Worm (Caenorhabditis elegans) whole organism, L4 larva: ENCODE measurements around the gene F07A11.1.

Experiments
- D1046.2 ChIP-seq: fragments of 200-800 bp; sonication (Bioruptor generic); IDR thresholded peaks from 2 replicates; pipeline ENCODE4 v1.3.6; 2022; ENCODE audit warnings: missing genetic modification characterization, missing compliant biosample characterization
- F44E2.7 ChIP-seq: fragments of 200-800 bp; sonication (Bioruptor generic); IDR thresholded peaks from 2 replicates; pipeline ENCODE4 v2.1.2; 2022; ENCODE audit warnings: missing genetic modification characterization, missing compliant biosample characterization
- F49E8.2 ChIP-seq: sonication (generic microtip); optimal IDR thresholded peaks from 2 replicates; lab custom pipeline; 2016; ENCODE audit warnings: missing compliant biosample characterization, mild to moderate bottlenecking, missing genetic modification characterization, borderline replicate concordance
- R02D3.7 ChIP-seq: fragments of 150-350 bp; sonication (generic microtip); optimal IDR thresholded peaks from 3 replicates; lab custom pipeline; 2014; ENCODE audit warnings: missing biosample characterization, missing genetic modification characterization
- Y5F2A.4 ChIP-seq: fragments of 200-800 bp; sonication (Bioruptor generic); optimal IDR thresholded peaks from 2 replicates; lab custom pipeline; 2018; ENCODE audit warnings: mild to moderate bottlenecking, missing genetic modification characterization, missing compliant biosample characterization
- Y75B8A.6 ChIP-seq: fragments of 200-800 bp; sonication (Bioruptor generic); IDR thresholded peaks from 2 replicates; pipeline ENCODE4 v1.3.6; 2022; ENCODE audit warnings: missing genetic modification reagents, missing genetic modification characterization, missing compliant biosample characterization
- ZK337.2 ChIP-seq: fragments of 200-800 bp; sonication (Bioruptor generic); IDR thresholded peaks from 2 replicates; pipeline ENCODE4 v1.3.6; 2022; ENCODE audit warnings: missing genetic modification reagents, missing genetic modification characterization, missing compliant biosample characterization
- ZK546.5 ChIP-seq, 2 experiments: sonication (generic microtip); optimal IDR thresholded peaks; 2 replicates each; lab custom pipeline; 2017; ENCODE audit warnings: missing biosample characterization in 2 of 2, missing genetic modification characterization in 2 of 2
- aha-1 ChIP-seq: fragments of 150-350 bp; peaks from one replicate; lab custom pipeline; 2014; ENCODE audit warnings: missing biosample characterization, missing genetic modification characterization
- attf-4 ChIP-seq: sonication (generic microtip); optimal IDR thresholded peaks from 3 replicates; lab custom pipeline; 2017; ENCODE audit warnings: missing biosample characterization, missing genetic modification characterization
- ceh-20 ChIP-seq: fragments of 200-800 bp; sonication (Bioruptor generic); IDR thresholded peaks from 2 replicates; pipeline ENCODE4 v1.3.6; 2022; ENCODE audit warnings: missing genetic modification reagents, missing genetic modification characterization, missing compliant biosample characterization
- ceh-44 ChIP-seq: fragments of 200-800 bp; sonication (Bioruptor generic); IDR thresholded peaks from 2 replicates; pipeline ENCODE4 v1.3.6; 2022; ENCODE audit warnings: missing genetic modification reagents, missing genetic modification characterization, missing compliant biosample characterization
- ceh-62 ChIP-seq: sonication (generic microtip); optimal IDR thresholded peaks from 2 replicates; lab custom pipeline; 2017; ENCODE audit warnings: missing biosample characterization, missing genetic modification characterization
- daf-16 ChIP-seq, 3 experiments: sonication (generic microtip); optimal IDR thresholded peaks; 2 replicates each; lab custom pipeline; 2016 to 2017; ENCODE audit warnings: missing genetic modification characterization in 3 of 3, missing genetic modification reagents in 3 of 3, mild to moderate bottlenecking in 2 of 3, missing compliant biosample characterization in 2 of 3, missing biosample characterization in 1 of 3, moderate library complexity in 1 of 3
- dmd-6 ChIP-seq: fragments of 200-800 bp; sonication (Bioruptor generic); IDR thresholded peaks from 2 replicates; pipeline ENCODE4 v1.3.6; 2022; ENCODE audit warnings: missing genetic modification reagents, missing genetic modification characterization, missing compliant biosample characterization
- dve-1 ChIP-seq: sonication (generic microtip); optimal IDR thresholded peaks from 2 replicates; lab custom pipeline; 2017; ENCODE audit warnings: antibody characterized with exemption, mild to moderate bottlenecking, missing genetic modification characterization, missing compliant biosample characterization; ENCODE audit not compliant: insufficient read depth
- egl-43 ChIP-seq: fragments of 200-800 bp; sonication (Bioruptor generic); IDR thresholded peaks from 2 replicates; pipeline ENCODE4 v1.3.6; 2022; ENCODE audit warnings: missing genetic modification reagents, missing genetic modification characterization, missing compliant biosample characterization
- fkh-10 ChIP-seq: fragments of 150-350 bp; optimal IDR thresholded peaks from 2 replicates; lab custom pipeline; 2014; ENCODE audit warnings: missing biosample characterization, missing genetic modification reagents, missing genetic modification characterization
- hlh-11 ChIP-seq: fragments of 200-800 bp; sonication (Bioruptor generic); optimal IDR thresholded peaks from 2 replicates; lab custom pipeline; 2018; ENCODE audit warnings: mild to moderate bottlenecking, missing genetic modification characterization, missing compliant biosample characterization
- hlh-30 ChIP-seq: sonication (generic microtip); optimal IDR thresholded peaks from 2 replicates; lab custom pipeline; 2017; ENCODE audit warnings: antibody characterized with exemption, mild to moderate bottlenecking, missing genetic modification characterization, missing compliant biosample characterization; ENCODE audit not compliant: insufficient read depth
- hmg-1.1 ChIP-seq: fragments of 200-800 bp; sonication (Bioruptor generic); IDR thresholded peaks from 2 replicates; pipeline ENCODE4 v1.3.6; 2022; ENCODE audit warnings: missing genetic modification reagents, missing genetic modification characterization, missing compliant biosample characterization
- lin-1 ChIP-seq: fragments of 200-800 bp; sonication (Bioruptor generic); IDR thresholded peaks from 2 replicates; pipeline ENCODE4 v1.3.6; 2022; ENCODE audit warnings: missing genetic modification reagents, missing genetic modification characterization, missing compliant biosample characterization
- lin-13 ChIP-seq: fragments of 150-350 bp; optimal IDR thresholded peaks from 2 replicates; lab custom pipeline; 2014; ENCODE audit warnings: missing biosample characterization, missing genetic modification reagents, missing genetic modification characterization
- lin-29 ChIP-seq: fragments of 200-800 bp; sonication (Bioruptor generic); IDR thresholded peaks from 2 replicates; pipeline ENCODE4 v1.3.6; 2022; ENCODE audit warnings: missing genetic modification reagents, missing genetic modification characterization, missing compliant biosample characterization
- lin-39 ChIP-seq: fragments of 150-350 bp; optimal IDR thresholded peaks from 2 replicates; lab custom pipeline; 2014; ENCODE audit warnings: missing biosample characterization, missing genetic modification reagents, missing genetic modification characterization
- lir-3 ChIP-seq: sonication (generic microtip); optimal IDR thresholded peaks from 2 replicates; lab custom pipeline; 2016; ENCODE audit warnings: mild to moderate bottlenecking, missing genetic modification characterization, missing compliant biosample characterization
- lsy-2 ChIP-seq, 2 experiments: fragments of 150-350 bp in 1 of 2; sonication (generic microtip) in 1 of 2; optimal IDR thresholded peaks; 2 replicates each; lab custom pipeline; 2014 to 2017; ENCODE audit warnings: missing biosample characterization in 2 of 2, missing genetic modification characterization in 2 of 2
- mdl-1 ChIP-seq, 2 experiments: fragments of 150-350 bp in 1 of 2; sonication (generic microtip) in 1 of 2; optimal IDR thresholded peaks; 2 replicates each; lab custom pipeline; 2014 to 2017; ENCODE audit warnings: missing biosample characterization in 2 of 2, missing genetic modification characterization in 2 of 2
- mdt-29 ChIP-seq: fragments of 200-800 bp; sonication (Bioruptor generic); IDR thresholded peaks from 2 replicates; pipeline ENCODE4 v1.3.6; 2022; ENCODE audit warnings: missing genetic modification reagents, missing genetic modification characterization, missing compliant biosample characterization
- mxl-3 ChIP-seq: fragments of 200-800 bp; sonication (Bioruptor generic); optimal IDR thresholded peaks from 2 replicates; lab custom pipeline; 2018; ENCODE audit warnings: mild to moderate bottlenecking, missing genetic modification characterization, missing compliant biosample characterization
- nhr-11 ChIP-seq: fragments of 150-350 bp; optimal IDR thresholded peaks from 2 replicates; lab custom pipeline; 2014; ENCODE audit warnings: missing biosample characterization, missing genetic modification characterization
- nhr-111 ChIP-seq: fragments of 200-800 bp; sonication (Bioruptor generic); optimal IDR thresholded peaks from 2 replicates; lab custom pipeline; 2018; ENCODE audit warnings: mild to moderate bottlenecking, missing genetic modification characterization, missing compliant biosample characterization
- nhr-28 ChIP-seq: fragments of 150-350 bp; optimal IDR thresholded peaks from 2 replicates; lab custom pipeline; 2014; ENCODE audit warnings: missing biosample characterization, missing genetic modification characterization
- nhr-42 ChIP-seq: fragments of 200-800 bp; sonication (Bioruptor generic); IDR thresholded peaks from 2 replicates; pipeline ENCODE4 v1.3.6; 2022; ENCODE audit warnings: missing genetic modification characterization, missing compliant biosample characterization
- nhr-48 ChIP-seq: sonication (generic microtip); optimal IDR thresholded peaks from 2 replicates; lab custom pipeline; 2016; ENCODE audit warnings: mild to moderate bottlenecking, missing genetic modification characterization, missing compliant biosample characterization
- nhr-6 ChIP-seq: fragments of 150-350 bp; optimal IDR thresholded peaks from 2 replicates; lab custom pipeline; 2014; ENCODE audit warnings: missing biosample characterization, missing genetic modification characterization
- pha-4 ChIP-seq, 2 experiments: fragments of 150-350 bp in 1 of 2; fragments of 200-800 bp in 1 of 2; sonication (Bioruptor generic) in 1 of 2; IDR thresholded peaks in 1 of 2; optimal IDR thresholded peaks in 1 of 2; 2 replicates each; pipeline versions ENCODE4 v1.3.6 to Lab custom; 2014 to 2022; ENCODE audit warnings: missing genetic modification characterization in 2 of 2, missing genetic modification reagents in 2 of 2, missing biosample characterization in 1 of 2, missing compliant biosample characterization in 1 of 2
- set-16 ChIP-seq: fragments of 200-800 bp; sonication (Bioruptor generic); IDR thresholded peaks from 2 replicates; pipeline ENCODE4 v1.3.6; 2022; ENCODE audit warnings: missing genetic modification reagents, missing genetic modification characterization, missing compliant biosample characterization
- snpc-4 ChIP-seq: fragments of 150-350 bp; optimal IDR thresholded peaks from 2 replicates; lab custom pipeline; 2014; ENCODE audit warnings: missing biosample characterization, missing genetic modification characterization
- spr-1 ChIP-seq: sonication (generic microtip); optimal IDR thresholded peaks from 2 replicates; lab custom pipeline; 2016; ENCODE audit warnings: mild to moderate bottlenecking, missing genetic modification characterization, missing compliant biosample characterization
- unc-130 ChIP-seq: sonication (generic microtip); optimal IDR thresholded peaks from 2 replicates; lab custom pipeline; 2016; ENCODE audit warnings: missing genetic modification reagents, missing genetic modification characterization, missing compliant biosample characterization
- unc-62 ChIP-seq, 3 experiments: fragments of 150-350 bp in 1 of 3; sonication (generic microtip); optimal IDR thresholded peaks in 2 of 3; peaks in 1 of 3; 1 replicate in 1 of 3; 2 replicates in 2 of 3; lab custom pipeline; 2014 to 2017; ENCODE audit warnings: missing biosample characterization in 3 of 3, missing genetic modification characterization in 3 of 3, missing genetic modification reagents in 3 of 3, missing genotype in 1 of 3
- zag-1 ChIP-seq: fragments of 150-350 bp; optimal IDR thresholded peaks from 2 replicates; lab custom pipeline; 2014; ENCODE audit warnings: missing biosample characterization, missing genetic modification characterization
- zip-11 ChIP-seq: fragments of 200-800 bp; sonication (Bioruptor generic); IDR thresholded peaks from 2 replicates; pipeline ENCODE4 v1.3.6; 2022; ENCODE audit warnings: missing genetic modification characterization, missing compliant biosample characterization
- zip-2 ChIP-seq: fragments of 150-350 bp; optimal IDR thresholded peaks from 2 replicates; lab custom pipeline; 2014; ENCODE audit warnings: missing biosample characterization, missing genetic modification characterization

F07A11.1 gene

DNA sequence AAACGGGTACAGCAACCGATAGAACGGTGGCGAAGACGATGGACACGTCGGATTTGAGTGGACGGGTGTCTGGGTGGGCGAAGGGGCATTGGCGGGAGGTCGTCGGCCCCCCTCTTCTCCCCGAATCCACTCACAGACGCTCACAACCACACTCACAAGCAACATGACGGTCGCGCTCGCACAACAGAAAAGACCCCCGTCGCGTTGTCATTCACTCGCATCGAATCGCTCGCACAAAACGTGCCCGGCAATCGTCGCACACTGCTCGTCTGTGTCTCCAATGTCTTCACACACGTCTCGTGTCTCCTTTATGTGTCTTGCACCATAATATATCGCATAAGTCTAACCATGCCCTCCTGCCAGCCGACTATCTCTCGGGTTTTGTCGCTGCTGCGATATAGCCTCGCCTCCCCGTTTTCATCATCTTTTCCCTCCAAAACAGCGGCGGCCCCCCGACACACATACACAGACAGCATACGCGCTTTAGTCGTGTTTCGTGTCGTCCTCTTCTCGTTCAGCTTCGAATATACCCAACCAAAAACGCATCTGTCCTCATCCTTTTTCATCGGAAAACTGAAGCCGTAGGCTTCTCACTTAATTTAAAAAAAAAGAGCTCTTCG is 42.2 kb upstream of the F07A11.1 start (continued):
- TF ChIP-seq nhr-42 (GFP tag; lab: Robert Waterston, UW), result 0 out of 2 replicates have a peak, but pooled peaks have one; percentile 51
- TF ChIP-seq nhr-6, result peak; percentile 78
- no peak for TF ChIP-seq lir-3
- peak; percentile 66 for TF ChIP-seq lin-13 (GFP tag; lab: Kevin White, UChicago)
- TF ChIP-seq ZK546.5 (tag; optimal IDR thresholded peaks at IDR 0.05; lab: Kevin White, UChicago), result no peak
- peak; percentile 74; the same call in 1 of the 2 replicates for TF ChIP-seq lin-1 (GFP tag; lab: Robert Waterston, UW)
- no peak for TF ChIP-seq unc-130
- no peak for TF ChIP-seq Y5F2A.4 (GFP tag; lab: Kevin White, UChicago)
- TF ChIP-seq Y75B8A.6 (GFP tag; lab: Robert Waterston, UW), result no peak
- peak; percentile 98 for TF ChIP-seq hlh-30 (tag; lab: Kevin White, UChicago)
- TF ChIP-seq zag-1 (tag; lab: Kevin White, UChicago), result no peak
- TF ChIP-seq set-16, result peak; percentile 96
- TF ChIP-seq nhr-111 (GFP tag; lab: Kevin White, UChicago), result no peak
- TF ChIP-seq zip-2 (tag; lab: Kevin White, UChicago), result no peak
- TF ChIP-seq nhr-11, result peak; percentile 89
- TF ChIP-seq mdt-29 (GFP tag; lab: Robert Waterston, UW), result no peak; the same call in 1 of the 2 replicates
- peak; percentile 84 to 87 for TF ChIP-seq lsy-2 (tag; optimal IDR thresholded peaks at IDR 0.05; lab: Kevin White, UChicago)
- TF ChIP-seq ceh-20 (GFP tag; lab: Robert Waterston, UW), result peak; percentile 84; the same call in 1 of the 2 replicates
- TF ChIP-seq attf-4 (tag; lab: Kevin White, UChicago), result no peak
- peak; percentile 25 for TF ChIP-seq fkh-10 (GFP tag; lab: Kevin White, UChicago)
- TF ChIP-seq ceh-44, result peak; percentile 64; the same call in 1 of the 2 replicates
- TF ChIP-seq pha-4 (GFP tag; IDR thresholded peaks at IDR 0.05; lab: Robert Waterston, UW), result peak; percentile 80
- no peak for TF ChIP-seq pha-4 (tag; optimal IDR thresholded peaks at IDR 0.05; lab: Kevin White, UChicago)

DNA sequence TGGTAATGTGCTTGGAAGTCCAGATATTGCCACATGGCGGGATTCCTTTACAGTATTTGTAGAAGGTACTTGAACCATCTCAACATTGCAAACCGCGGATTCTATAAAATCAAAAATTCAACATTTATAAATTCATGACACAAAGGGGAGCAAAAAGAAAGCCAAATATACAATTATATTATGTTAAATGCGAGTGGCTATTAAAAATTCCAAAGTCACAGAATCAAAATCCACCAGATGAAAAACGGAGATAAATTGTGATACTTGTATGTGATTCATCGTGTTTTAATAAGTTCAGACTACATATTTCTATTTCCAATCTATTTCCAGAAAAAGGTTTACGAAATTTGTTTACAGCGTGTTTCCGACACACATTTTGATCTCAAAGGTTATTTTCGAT is 41.6 kb upstream of the F07A11.1 start, which contains the start of gene din-1:
Gene din-1 (minus strand): TSS at position 101 of the 400 bp plus-strand sequence.
- TF ChIP-seq D1046.2 (no peak), ceh-44 (no peak), ceh-62 (tag; lab: Kevin White, UChicago) (no peak), hmg-1.1 (GFP tag; lab: Robert Waterston, UW) (no peak), R02D3.7 (no peak)

DNA sequence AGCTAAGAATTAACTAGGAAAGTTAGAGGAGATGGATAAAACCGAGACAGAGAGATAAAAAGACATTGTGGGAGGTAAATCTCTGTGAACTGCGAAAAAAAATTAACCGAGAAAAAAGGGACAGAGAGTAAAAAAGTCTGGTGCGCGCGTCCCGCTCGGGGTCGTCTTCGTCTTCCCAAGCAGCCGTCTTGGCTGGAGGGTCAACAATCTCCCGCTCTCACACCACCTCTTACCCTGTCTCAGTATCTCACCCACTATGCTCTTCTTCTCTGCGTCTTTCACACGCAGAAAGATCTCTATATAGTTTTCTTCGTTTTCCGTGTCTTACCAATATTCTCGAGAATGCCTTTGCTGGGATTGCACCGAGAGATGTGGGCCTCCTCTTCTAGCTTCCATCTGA is 40.8 kb upstream of the F07A11.1 start:
- TF ChIP-seq hlh-11 (tag; lab: Kevin White, UChicago) (peak; percentile 53), aha-1 (tag; lab: Kevin White, UChicago) (peak; percentile 91), lin-13 (GFP tag; lab: Kevin White, UChicago) (no peak), unc-62 (GFP tag; optimal IDR thresholded peaks at IDR 0.05 in 1 of 2; lab: Kevin White, UChicago) (no peak), unc-62 (tag; optimal IDR thresholded peaks at IDR 0.05; lab: Kevin White, UChicago) (no peak), snpc-4 (tag; lab: Kevin White, UChicago) (no peak), ZK337.2 (GFP tag; lab: Robert Waterston, UW) (no peak), lin-39 (no peak), set-16 (peak; percentile 26; the same call in 1 of the 2 replicates), F44E2.7 (GFP tag; lab: Robert Waterston, UW) (no peak), dve-1 (peak; percentile 50), dmd-6 (GFP tag; lab: Robert Waterston, UW) (peak; percentile 48), egl-43 (no peak), spr-1 (tag; lab: Kevin White, UChicago) (no peak), lir-3 (no peak), nhr-48 (tag; lab: Kevin White, UChicago) (peak; percentile 6), daf-16 (GFP tag; optimal IDR thresholded peaks at IDR 0.05; lab: Kevin White, UChicago) (no peak), daf-16 (tag; optimal IDR thresholded peaks at IDR 0.05; lab: Kevin White, UChicago) (peak; percentile 40), nhr-28 (tag; lab: Kevin White, UChicago) (peak; percentile 47), hmg-1.1 (GFP tag; lab: Robert Waterston, UW) (peak; percentile 83), zag-1 (tag; lab: Kevin White, UChicago) (no peak), hlh-30 (tag; lab: Kevin White, UChicago) (peak; percentile 49), mxl-3 (peak; percentile 27), F49E8.2 (tag; lab: Kevin White, UChicago) (no peak), lin-1 (GFP tag; lab: Robert Waterston, UW) (no peak), mdl-1 (tag; optimal IDR thresholded peaks at IDR 0.05; lab: Kevin White, UChicago) (peak in 1 of 2 experiments; percentile 63), zip-11 (GFP tag; lab: Robert Waterston, UW) (no peak), lin-29 (GFP tag; lab: Robert Waterston, UW) (no peak), ceh-20 (GFP tag; lab: Robert Waterston, UW) (no peak)
